Worm (Caenorhabditis elegans): ENCODE results near the gene tyr-2.

The tyr-2 gene

DNA sequence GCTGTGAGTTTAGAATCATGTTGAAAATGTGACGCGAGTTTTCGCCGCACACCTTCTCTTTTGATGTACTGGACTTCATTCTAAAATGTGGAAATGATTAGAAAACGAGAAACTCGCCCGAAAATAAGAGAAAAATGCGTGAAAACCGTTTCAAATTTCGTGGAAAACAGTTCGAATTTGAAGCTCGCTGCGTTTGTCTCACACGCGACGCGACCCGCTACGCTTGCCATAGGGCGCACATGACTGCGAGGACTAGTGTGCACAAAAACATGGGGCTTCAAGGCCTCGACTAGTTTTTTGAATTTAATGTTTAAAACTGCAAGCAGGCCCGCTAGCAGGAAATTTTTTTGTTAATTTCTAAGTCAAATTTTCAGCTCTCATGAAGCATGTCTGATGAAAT, 27.1 kb downstream of the tyr-2 start, which contains the start of the genes cyk-4 and pdr-1 (continued):
- TF ChIP-seq nhr-77 (tag; optimal IDR thresholded peaks at IDR 0.05) (peak; percentile 16), swsn-7 (tag; optimal IDR thresholded peaks at IDR 0.05) (no peak), fkh-10 (GFP tag; optimal IDR thresholded peaks at IDR 0.05) (no peak), pqm-1 (tag; optimal IDR thresholded peaks at IDR 0.05) (no peak), nhr-47 (tag; optimal IDR thresholded peaks at IDR 0.05) (no peak), isw-1 (GFP tag; IDR thresholded peaks at IDR 0.05) (peak; percentile 46), Y116A8C.19 (tag; optimal IDR thresholded peaks at IDR 0.05; ENCODE audit: borderline replicate concordance) (no peak), ces-1 (GFP tag; optimal IDR thresholded peaks at IDR 0.05) (no peak), snpc-4 (tag; optimal IDR thresholded peaks at IDR 0.05) (no peak), lin-39 (tag; optimal IDR thresholded peaks at IDR 0.05) (no peak), lin-14 (GFP tag; optimal IDR thresholded peaks at IDR 0.05) (no peak), grh-1 (GFP tag; IDR thresholded peaks at IDR 0.05) (no peak), fkh-4 (tag; optimal IDR thresholded peaks at IDR 0.05; ENCODE audit: borderline replicate concordance) (no peak), unc-130 (tag; optimal IDR thresholded peaks at IDR 0.05) (no peak), elt-3 (tag; optimal IDR thresholded peaks at IDR 0.05) (peak in 1 of 6 experiments; percentile 65), tbx-2 (tag; optimal IDR thresholded peaks at IDR 0.05) (peak; percentile 54), fkh-8 (tag; optimal IDR thresholded peaks at IDR 0.05) (peak; percentile 60), pag-3 (tag; optimal IDR thresholded peaks at IDR 0.05; ENCODE audit: borderline replicate concordance, insufficient read depth) (no peak), sup-37 (GFP tag; optimal IDR thresholded peaks at IDR 0.05) (no peak), lin-35 (GFP tag; optimal IDR thresholded peaks at IDR 0.05) (peak; percentile 87 to 94), xbp-1 (tag; optimal IDR thresholded peaks at IDR 0.05) (peak; percentile 30), fos-1 (tag; optimal IDR thresholded peaks at IDR 0.05) (peak; percentile 30), unc-98 (GFP tag; IDR thresholded peaks at IDR 0.05) (no peak)

- TF ChIP-seq dsc-1 (tag; optimal IDR thresholded peaks at IDR 0.05) (no peak), efl-1 (optimal IDR thresholded peaks at IDR 0.05) (no peak), efl-1 (GFP tag; optimal IDR thresholded peaks at IDR 0.05 in 1 of 2) (peak in 1 of 2 experiments; percentile 15)
Observed at ce11 chrIII:13772876-13773275, 28.9 kb downstream of the tyr-2 start, which contains the start of gene mdt-29. Gene mdt-29 (plus strand): TSS chrIII:13773176.

- TF ChIP-seq nhr-28 (tag; optimal IDR thresholded peaks at IDR 0.05): peak; percentile 70
- no peak for TF ChIP-seq nhr-237 (tag; optimal IDR thresholded peaks at IDR 0.05)
- TF ChIP-seq lin-39 (tag; optimal IDR thresholded peaks at IDR 0.05): peak; percentile 42
- peak; percentile 62 for TF ChIP-seq sptf-1 (tag; optimal IDR thresholded peaks at IDR 0.05)
- peak; percentile 3 for TF ChIP-seq ztf-4 (tag; optimal IDR thresholded peaks at IDR 0.05)
- no peak for TF ChIP-seq unc-130 (tag; optimal IDR thresholded peaks at IDR 0.05)
- peak; percentile 11 for TF ChIP-seq pag-3 (tag; optimal IDR thresholded peaks at IDR 0.05; ENCODE audit: borderline replicate concordance, insufficient read depth)
Observed at ce11 chrIII:13778816-13779215, 34.8 kb downstream of the tyr-2 start.

- TF ChIP-seq efl-3 (GFP tag; optimal IDR thresholded peaks at IDR 0.05): peak; percentile 17
- TF ChIP-seq hlh-4 (tag; optimal IDR thresholded peaks at IDR 0.05): peak; percentile 24
- no peak for TF ChIP-seq sup-37 (GFP tag; optimal IDR thresholded peaks at IDR 0.05)
- TF ChIP-seq lir-3 (tag; optimal IDR thresholded peaks at IDR 0.05; ENCODE audit: poor library complexity): peak; percentile 31
- TF ChIP-seq unc-86 (tag; optimal IDR thresholded peaks at IDR 0.05): no peak
Observed at ce11 chrIII:13779360-13780093, 35.5 kb downstream of the tyr-2 start.

DNA sequence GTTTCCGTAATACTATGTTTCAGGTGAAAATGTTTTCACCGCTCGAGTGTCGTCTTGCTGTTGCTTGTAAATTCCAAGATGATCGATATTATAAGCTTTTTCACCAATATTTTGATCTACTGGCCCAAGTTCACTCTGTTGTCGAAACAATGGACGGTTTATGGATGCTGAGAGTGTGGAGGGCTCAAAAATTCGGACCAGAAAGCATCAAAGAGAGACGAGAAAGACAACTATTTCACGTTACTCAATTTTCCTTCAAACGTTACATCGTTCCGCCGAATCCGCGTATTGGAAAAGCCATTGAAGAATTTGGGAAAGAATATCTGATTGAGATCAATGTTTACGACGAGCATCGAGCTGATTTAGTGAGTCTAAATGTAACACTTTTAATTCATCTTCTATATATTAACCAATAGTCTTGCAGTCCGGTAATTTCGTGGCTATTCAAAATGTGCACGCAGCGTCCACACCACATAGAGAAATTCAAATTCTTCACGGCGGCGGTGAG, 36.2 kb downstream of the tyr-2 start, which contains the start of gene pot-3:
pot-3 (plus strand) TSS at position 17 of the 508 bp plus-strand sequence.
- no peak for TF ChIP-seq efl-1 (optimal IDR thresholded peaks at IDR 0.05)
- TF ChIP-seq efl-1 (GFP tag; optimal IDR thresholded peaks at IDR 0.05 in 1 of 2): peak in 1 of 2 experiments; percentile 93
- TF ChIP-seq sup-37 (GFP tag; optimal IDR thresholded peaks at IDR 0.05): no peak
- no peak for TF ChIP-seq grh-1 (GFP tag; IDR thresholded peaks at IDR 0.05)
- TF ChIP-seq mep-1 (tag; optimal IDR thresholded peaks at IDR 0.05): no peak
- TF ChIP-seq efl-3 (GFP tag; optimal IDR thresholded peaks at IDR 0.05): peak; percentile 67
- peak in 1 of 2 experiments; percentile 2 for TF ChIP-seq lin-35 (GFP tag; optimal IDR thresholded peaks at IDR 0.05)
- no peak for TF ChIP-seq nhr-12 (tag; optimal IDR thresholded peaks at IDR 0.05)
- no peak for TF ChIP-seq nhr-11 (tag; optimal IDR thresholded peaks at IDR 0.05)
- no peak for TF ChIP-seq ceh-88 (GFP tag; IDR thresholded peaks at IDR 0.05)
- TF ChIP-seq ces-1 (GFP tag; optimal IDR thresholded peaks at IDR 0.05): no peak
- TF ChIP-seq nhr-84 (tag; optimal IDR thresholded peaks at IDR 0.05): no peak
- TF ChIP-seq skn-1 (tag; optimal IDR thresholded peaks at IDR 0.05): no peak
- TF ChIP-seq elt-3 (tag; optimal IDR thresholded peaks at IDR 0.05): peak in 1 of 6 experiments; percentile 40
- TF ChIP-seq egl-27 (tag; optimal IDR thresholded peaks at IDR 0.05): no peak
- no peak for TF ChIP-seq vab-15 (tag; optimal IDR thresholded peaks at IDR 0.05)
- TF ChIP-seq pax-3 (tag; optimal IDR thresholded peaks at IDR 0.05): peak; percentile 15
- TF ChIP-seq egl-13 (tag; optimal IDR thresholded peaks at IDR 0.05): no peak
